Worm (Caenorhabditis elegans): ENCODE measurements around the gene T19B10.12.

The T19B10.12 gene

DNA sequence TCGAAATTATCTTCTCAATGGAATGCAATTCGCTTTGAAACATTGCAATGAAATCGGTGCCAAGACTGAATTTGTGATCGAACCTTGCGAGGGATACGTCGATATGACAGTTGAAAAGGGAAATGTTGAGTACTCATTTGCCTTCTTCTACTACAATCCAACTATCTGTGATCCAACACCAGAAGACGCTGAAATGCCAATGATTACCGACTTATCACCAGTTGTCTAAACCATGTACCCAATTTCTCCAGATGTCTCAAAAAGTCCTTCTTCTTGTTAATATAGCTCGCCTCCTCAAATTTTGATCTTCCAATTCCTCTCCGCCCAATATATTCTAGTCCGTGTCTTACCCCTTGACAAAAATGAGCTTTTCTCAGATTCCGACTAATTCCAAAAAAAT lies 34.7 kb upstream of the T19B10.12 start:
- TF ChIP-seq pes-1 (GFP tag; IDR thresholded peaks at IDR 0.05), result no peak
- TF ChIP-seq hmbx-1 (tag; optimal IDR thresholded peaks at IDR 0.05), result no peak
- TF ChIP-seq ceh-36 (tag; optimal IDR thresholded peaks at IDR 0.05), result no peak
- TF ChIP-seq B0310.2 (tag; optimal IDR thresholded peaks at IDR 0.05), result no peak
- no peak for TF ChIP-seq scrt-1 (GFP tag; IDR thresholded peaks at IDR 0.05)

DNA sequence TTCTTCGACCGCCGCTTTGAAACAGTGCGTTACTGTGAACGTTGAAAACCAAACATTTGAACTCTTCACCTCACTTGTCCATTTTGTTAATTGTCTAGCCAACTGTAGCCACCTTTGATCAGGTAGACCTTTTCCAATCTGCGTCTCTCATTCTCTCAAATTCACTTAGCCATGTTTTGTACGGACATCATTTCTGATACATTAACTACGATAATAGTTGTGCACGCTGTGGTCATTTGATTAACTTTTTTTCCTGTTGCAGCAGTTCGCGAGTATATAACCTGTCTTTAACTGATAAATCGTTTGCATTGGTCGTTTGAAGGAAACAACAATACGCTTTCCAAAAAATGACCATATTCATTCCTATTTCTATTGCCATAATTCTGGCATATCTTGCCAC lies 33.4 kb upstream of the T19B10.12 start, which contains the start of gene cyp-29A2:
Gene cyp-29A2 (plus strand): TSS at position 190 of the 400 bp plus-strand sequence.
- TF ChIP-seq pes-1 (GFP tag; IDR thresholded peaks at IDR 0.05) (no peak), tra-4 (tag; optimal IDR thresholded peaks at IDR 0.05) (no peak), hmg-4 (GFP tag; optimal IDR thresholded peaks at IDR 0.05) (no peak), ets-7 (tag; optimal IDR thresholded peaks at IDR 0.05) (no peak), B0310.2 (tag; optimal IDR thresholded peaks at IDR 0.05) (no peak), ceh-36 (tag; optimal IDR thresholded peaks at IDR 0.05) (no peak), tbx-11 (GFP tag; IDR thresholded peaks at IDR 0.05) (no peak), ama-1 (optimal IDR thresholded peaks at IDR 0.05) (no peak), ceh-13 (GFP tag; optimal IDR thresholded peaks at IDR 0.05) (no peak), tbx-37 (GFP tag; conservative IDR thresholded peaks at IDR 0.05) (no peak), F13C5.2 (tag; optimal IDR thresholded peaks at IDR 0.05) (no peak), scrt-1 (GFP tag; IDR thresholded peaks at IDR 0.05) (no peak), hmbx-1 (tag; optimal IDR thresholded peaks at IDR 0.05) (no peak)

DNA sequence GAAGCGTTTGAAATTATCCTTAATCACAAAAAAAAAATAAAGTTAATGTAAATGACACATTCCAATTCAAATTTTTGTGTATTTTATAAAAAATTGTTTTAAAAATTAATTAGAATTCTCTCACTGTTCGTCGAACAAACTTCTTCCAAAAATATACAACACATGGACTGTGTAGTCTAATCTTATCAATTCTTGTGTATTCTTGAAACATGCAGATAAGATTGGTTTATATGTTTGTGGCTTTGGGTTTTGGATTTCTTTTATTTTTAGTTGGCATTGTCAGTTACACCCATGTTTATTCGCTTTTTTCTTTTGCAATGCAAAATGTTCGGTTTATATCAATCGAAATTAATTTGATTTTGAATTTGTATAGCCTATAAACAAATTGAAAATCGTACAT lies 30.4 kb upstream of the T19B10.12 start:
- TF ChIP-seq scrt-1 (GFP tag; IDR thresholded peaks at IDR 0.05), result no peak
- TF ChIP-seq ceh-13 (GFP tag; optimal IDR thresholded peaks at IDR 0.05), result no peak
- no peak for TF ChIP-seq flt-1 (GFP tag; IDR thresholded peaks at IDR 0.05)
- TF ChIP-seq hmg-4 (GFP tag; optimal IDR thresholded peaks at IDR 0.05), result no peak
- no peak for TF ChIP-seq ceh-36 (tag; optimal IDR thresholded peaks at IDR 0.05)
- no peak for TF ChIP-seq sea-1 (GFP tag; conservative IDR thresholded peaks at IDR 0.05)
- TF ChIP-seq ama-1 (optimal IDR thresholded peaks at IDR 0.05), result no peak
- no peak for TF ChIP-seq F13C5.2 (tag; optimal IDR thresholded peaks at IDR 0.05)
- no peak for TF ChIP-seq aly-1 (tag; optimal IDR thresholded peaks at IDR 0.05)
- TF ChIP-seq tbx-37 (GFP tag; conservative IDR thresholded peaks at IDR 0.05), result no peak
- TF ChIP-seq B0310.2 (tag; optimal IDR thresholded peaks at IDR 0.05), result no peak
- no peak for TF ChIP-seq tra-4 (tag; optimal IDR thresholded peaks at IDR 0.05)
- no peak for TF ChIP-seq ets-7 (tag; optimal IDR thresholded peaks at IDR 0.05)
- TF ChIP-seq tbx-11 (GFP tag; IDR thresholded peaks at IDR 0.05), result no peak
- TF ChIP-seq hnd-1 (tag; optimal IDR thresholded peaks at IDR 0.05), result no peak
- TF ChIP-seq pes-1 (GFP tag; IDR thresholded peaks at IDR 0.05), result no peak
- TF ChIP-seq hmbx-1 (tag; optimal IDR thresholded peaks at IDR 0.05), result no peak

DNA sequence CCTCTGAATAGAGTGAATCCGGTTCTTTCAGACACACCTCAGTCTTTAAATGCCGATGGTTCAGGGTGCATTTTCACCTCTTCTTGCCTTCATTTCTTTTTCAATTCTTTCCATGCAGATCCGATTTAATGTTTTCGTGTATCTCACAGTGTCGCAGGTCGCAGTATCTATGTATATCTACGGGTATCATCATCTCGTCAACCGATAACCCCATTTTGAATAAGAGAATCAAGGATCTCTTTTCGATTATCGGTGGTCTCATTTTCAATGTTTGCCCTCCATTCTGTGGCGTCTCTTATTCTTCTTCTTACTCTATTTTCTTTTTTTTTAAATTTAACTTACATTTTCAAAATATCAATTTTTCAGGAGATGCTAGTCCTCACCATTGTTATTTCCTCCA lies 29.9 kb upstream of the T19B10.12 start, which contains the start of gene T19B10.2:
Gene T19B10.2 (plus strand): TSS at position 367 of the 400 bp plus-strand sequence.
- TF ChIP-seq sea-1 (GFP tag; conservative IDR thresholded peaks at IDR 0.05), result no peak
- TF ChIP-seq ceh-36 (tag; optimal IDR thresholded peaks at IDR 0.05), result no peak
- TF ChIP-seq ceh-13 (GFP tag; optimal IDR thresholded peaks at IDR 0.05), result no peak
- TF ChIP-seq tra-4 (tag; optimal IDR thresholded peaks at IDR 0.05), result no peak
- no peak for TF ChIP-seq ets-7 (tag; optimal IDR thresholded peaks at IDR 0.05)

DNA sequence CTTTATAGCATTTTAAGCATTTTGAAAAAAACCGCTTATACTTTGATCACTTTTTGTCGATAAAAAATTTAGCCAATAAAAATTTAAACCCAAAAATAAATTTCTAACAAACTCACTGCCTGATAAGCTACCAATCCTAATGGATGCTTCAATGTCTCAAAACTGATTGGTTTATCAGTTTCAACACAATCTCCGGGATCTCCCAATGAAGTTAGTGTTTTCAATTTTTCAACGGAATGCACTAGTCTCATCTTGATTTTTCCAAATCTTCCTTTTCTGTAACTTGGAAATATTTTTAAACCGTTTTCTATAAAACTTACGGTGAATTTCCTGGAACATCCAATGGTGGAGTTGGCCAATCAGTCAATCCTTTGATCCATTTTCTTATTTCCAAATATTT lies 27.1 kb upstream of the T19B10.12 start:
- TF ChIP-seq tbx-37 (GFP tag; conservative IDR thresholded peaks at IDR 0.05), result no peak

DNA sequence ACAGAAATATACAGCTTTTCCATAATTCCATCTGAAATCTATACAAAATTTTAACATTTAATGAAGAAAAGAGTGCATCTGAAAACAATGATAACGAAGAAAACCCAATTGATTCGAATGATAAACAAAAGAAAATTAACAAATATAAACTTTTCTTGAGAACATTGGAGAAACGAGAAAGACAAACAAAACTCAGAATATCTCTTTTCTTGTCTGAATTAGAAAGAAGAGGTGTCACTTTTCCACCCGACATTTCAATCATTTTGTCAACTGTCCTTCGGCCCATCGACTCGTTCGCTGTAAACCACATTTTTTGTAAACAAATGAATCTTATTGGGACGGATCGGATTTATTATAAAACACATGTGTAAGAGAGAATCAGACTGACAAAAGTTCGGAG lies 24.9 kb upstream of the T19B10.12 start, which contains the start of gene bgal-1:
Gene bgal-1 (minus strand): TSS at position 38 of the 400 bp plus-strand sequence.
- TF ChIP-seq sea-1 (GFP tag; conservative IDR thresholded peaks at IDR 0.05) (no peak), tra-4 (tag; optimal IDR thresholded peaks at IDR 0.05) (no peak), hnd-1 (tag; optimal IDR thresholded peaks at IDR 0.05) (no peak), tbx-37 (GFP tag; conservative IDR thresholded peaks at IDR 0.05) (no peak), ceh-13 (GFP tag; optimal IDR thresholded peaks at IDR 0.05) (no peak), flt-1 (GFP tag; IDR thresholded peaks at IDR 0.05) (no peak), hmg-4 (GFP tag; optimal IDR thresholded peaks at IDR 0.05) (no peak), ceh-36 (tag; optimal IDR thresholded peaks at IDR 0.05) (no peak), scrt-1 (GFP tag; IDR thresholded peaks at IDR 0.05) (no peak), hmbx-1 (tag; optimal IDR thresholded peaks at IDR 0.05) (no peak), tbx-11 (GFP tag; IDR thresholded peaks at IDR 0.05) (no peak), ama-1 (optimal IDR thresholded peaks at IDR 0.05) (no peak), F13C5.2 (tag; optimal IDR thresholded peaks at IDR 0.05) (no peak), pes-1 (GFP tag; IDR thresholded peaks at IDR 0.05) (no peak), ets-7 (tag; optimal IDR thresholded peaks at IDR 0.05) (no peak), B0310.2 (tag; optimal IDR thresholded peaks at IDR 0.05) (no peak), aly-1 (tag; optimal IDR thresholded peaks at IDR 0.05) (no peak)

DNA sequence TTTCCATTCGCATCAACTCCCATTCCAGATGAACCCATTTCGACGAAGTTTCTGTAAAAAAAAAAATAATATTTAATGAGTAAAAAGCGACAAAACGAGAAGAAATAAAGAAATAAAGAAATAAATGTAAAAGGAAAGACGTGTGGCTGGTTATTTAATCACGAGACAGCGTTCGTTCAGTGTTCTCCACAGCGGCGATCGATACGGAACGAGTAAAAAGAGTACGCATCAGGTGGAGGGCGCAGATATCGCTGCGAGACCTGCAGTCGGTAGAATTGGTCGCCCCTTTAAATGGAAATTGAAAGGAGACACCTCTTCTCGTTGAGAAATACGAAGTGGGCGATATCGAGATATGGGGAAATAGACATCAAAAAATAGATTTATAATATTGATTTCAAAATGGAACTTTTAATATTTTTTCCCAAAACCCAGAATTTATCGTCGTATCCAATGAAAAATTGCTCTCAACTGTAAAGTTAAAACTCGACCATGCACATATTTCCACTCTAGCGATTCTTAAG lies 22.1 kb upstream of the T19B10.12 start, which contains the start of gene pqn-70:
Gene pqn-70 (minus strand): TSS at position 51 of the 521 bp plus-strand sequence.
- no peak for TF ChIP-seq pes-1 (GFP tag; IDR thresholded peaks at IDR 0.05)
- peak; percentile 60 for TF ChIP-seq hmg-4 (GFP tag; optimal IDR thresholded peaks at IDR 0.05)
- no peak for TF ChIP-seq ets-7 (tag; optimal IDR thresholded peaks at IDR 0.05)
- no peak for TF ChIP-seq sea-1 (GFP tag; conservative IDR thresholded peaks at IDR 0.05)
- TF ChIP-seq F13C5.2 (tag; optimal IDR thresholded peaks at IDR 0.05), result peak; percentile 39
- TF ChIP-seq ama-1 (optimal IDR thresholded peaks at IDR 0.05), result no peak
- no peak for TF ChIP-seq hmbx-1 (tag; optimal IDR thresholded peaks at IDR 0.05)
- TF ChIP-seq ceh-36 (tag; optimal IDR thresholded peaks at IDR 0.05), result no peak
- TF ChIP-seq tra-4 (tag; optimal IDR thresholded peaks at IDR 0.05), result no peak
- no peak for TF ChIP-seq scrt-1 (GFP tag; IDR thresholded peaks at IDR 0.05)
- TF ChIP-seq aly-1 (tag; optimal IDR thresholded peaks at IDR 0.05), result no peak
- no peak for TF ChIP-seq tbx-11 (GFP tag; IDR thresholded peaks at IDR 0.05)
- TF ChIP-seq tbx-37 (GFP tag; conservative IDR thresholded peaks at IDR 0.05), result 0 out of 2 replicates have a peak, but pooled peaks have one; percentile 11
- no peak for TF ChIP-seq ceh-13 (GFP tag; optimal IDR thresholded peaks at IDR 0.05)
- no peak for TF ChIP-seq hnd-1 (tag; optimal IDR thresholded peaks at IDR 0.05)
- no peak for TF ChIP-seq flt-1 (GFP tag; IDR thresholded peaks at IDR 0.05)
- no peak for TF ChIP-seq B0310.2 (tag; optimal IDR thresholded peaks at IDR 0.05)
